Worm (Caenorhabditis elegans): ENCODE measurements around the gene spi-1.

Gene spi-1

DNA sequence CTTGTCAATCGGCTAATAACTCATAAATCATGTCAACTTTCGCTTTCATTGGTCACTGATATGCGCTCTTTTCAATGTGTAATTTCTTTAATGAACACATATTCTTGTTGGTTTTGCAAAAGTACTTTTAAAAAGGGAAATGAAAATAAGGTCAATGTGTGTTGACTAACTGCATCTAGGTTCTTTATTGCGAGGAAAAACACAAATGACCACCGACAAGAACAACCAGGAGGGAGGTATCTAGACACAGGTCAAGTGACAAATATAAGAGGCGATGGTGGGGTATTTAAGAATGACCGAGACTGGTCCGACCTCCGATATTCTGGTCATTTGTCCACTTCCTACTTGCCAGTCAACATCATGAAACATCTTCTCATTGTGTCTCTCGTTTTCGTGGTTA lies at the start of gene spi-1:
spi-1 (plus strand) TSS at position 178 of the 400 bp plus-strand sequence.
- peak; percentile 63 for TF ChIP-seq blmp-1 (tag; optimal IDR thresholded peaks at IDR 0.05)
- TF ChIP-seq pax-3 (tag; optimal IDR thresholded peaks at IDR 0.05) = no peak

DNA sequence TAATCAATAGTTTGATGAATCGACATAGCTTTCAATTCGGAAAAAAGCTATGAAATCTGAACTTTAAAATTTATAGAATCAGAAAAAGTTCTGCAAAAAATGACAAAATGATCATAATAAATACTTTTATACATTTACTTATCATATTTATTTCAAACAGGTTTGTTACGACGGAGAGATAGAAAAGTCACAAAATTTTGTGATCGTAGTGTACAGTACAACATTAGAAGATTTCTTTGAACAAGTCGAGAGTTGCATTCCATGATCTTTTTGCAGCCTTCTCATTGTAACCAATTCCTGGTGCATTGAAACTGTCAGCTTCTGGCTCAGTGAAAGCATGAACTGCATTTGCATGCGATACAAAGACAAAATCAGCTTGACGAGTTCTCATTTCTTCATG lies 39.9 kb upstream of the spi-1 start, which contains the start of gene D1022.3:
D1022.3 (minus strand) TSS at position 101 of the 400 bp plus-strand sequence.
- TF ChIP-seq ama-1 (optimal IDR thresholded peaks at IDR 0.05) (no peak), isw-1 (GFP tag; IDR thresholded peaks at IDR 0.05) (no peak), hpl-2 (GFP tag; optimal IDR thresholded peaks at IDR 0.05) (no peak), lin-39 (tag; optimal IDR thresholded peaks at IDR 0.05) (no peak), Y116A8C.19 (tag; optimal IDR thresholded peaks at IDR 0.05; ENCODE audit: borderline replicate concordance) (no peak), lir-3 (tag; optimal IDR thresholded peaks at IDR 0.05; ENCODE audit: poor library complexity) (no peak), C16A3.4 (tag; optimal IDR thresholded peaks at IDR 0.05) (no peak), nhr-90 (tag; optimal IDR thresholded peaks at IDR 0.05; ENCODE audit: poor library complexity) (no peak), ceh-88 (GFP tag; IDR thresholded peaks at IDR 0.05) (no peak)

ce11 chrII:7457210-7457609 lies 38.8 kb upstream of the spi-1 start, which contains the start of gene D1022.4:
Gene D1022.4, minus strand, starts transcription at chrII:7457292.
- TF ChIP-seq lin-39 (tag; optimal IDR thresholded peaks at IDR 0.05) (no peak), fkh-8 (tag; optimal IDR thresholded peaks at IDR 0.05) (no peak), nhr-84 (tag; optimal IDR thresholded peaks at IDR 0.05) (no peak), sup-37 (GFP tag; optimal IDR thresholded peaks at IDR 0.05) (no peak), isw-1 (GFP tag; IDR thresholded peaks at IDR 0.05) (no peak), ceh-82 (tag; optimal IDR thresholded peaks at IDR 0.05) (no peak), ceh-88 (GFP tag; IDR thresholded peaks at IDR 0.05) (no peak), nhr-11 (tag; optimal IDR thresholded peaks at IDR 0.05) (no peak), nhr-71 (tag; optimal IDR thresholded peaks at IDR 0.05) (no peak), egl-27 (tag; optimal IDR thresholded peaks at IDR 0.05) (no peak), C04F5.9 (tag; optimal IDR thresholded peaks at IDR 0.05) (no peak), efl-1 (optimal IDR thresholded peaks at IDR 0.05) (no peak), efl-1 (GFP tag; optimal IDR thresholded peaks at IDR 0.05 in 1 of 2) (peak in 1 of 2 experiments; percentile 3), hlh-17 (GFP tag; optimal IDR thresholded peaks at IDR 0.05; ENCODE audit: borderline replicate concordance) (no peak), nhr-85 (tag) (peak; percentile 60), ztf-11 (tag; optimal IDR thresholded peaks at IDR 0.05) (no peak), aha-1 (tag; optimal IDR thresholded peaks at IDR 0.05) (no peak), sptf-1 (tag; optimal IDR thresholded peaks at IDR 0.05) (no peak), lsy-2 (tag; optimal IDR thresholded peaks at IDR 0.05) (peak in 1 of 2 experiments; percentile 20), blmp-1 (tag; optimal IDR thresholded peaks at IDR 0.05) (peak; percentile 78), ceh-8 (GFP tag; optimal IDR thresholded peaks at IDR 0.05) (no peak), ceh-90 (tag; optimal IDR thresholded peaks at IDR 0.05) (no peak), nhr-20 (tag; optimal IDR thresholded peaks at IDR 0.05) (peak; percentile 33), tlp-1 (tag; optimal IDR thresholded peaks at IDR 0.05) (no peak), zag-1 (tag; optimal IDR thresholded peaks at IDR 0.05) (no peak), swsn-7 (tag; optimal IDR thresholded peaks at IDR 0.05) (no peak), unc-30 (tag; optimal IDR thresholded peaks at IDR 0.05) (no peak), zip-4 (GFP tag; optimal IDR thresholded peaks at IDR 0.05) (no peak), lin-35 (GFP tag; optimal IDR thresholded peaks at IDR 0.05) (peak in 1 of 2 experiments; percentile 49), skn-1 (tag; optimal IDR thresholded peaks at IDR 0.05) (no peak), elt-3 (tag; optimal IDR thresholded peaks at IDR 0.05) (peak in 2 of 6 experiments; percentile 10 to 13), F16B12.6 (tag; optimal IDR thresholded peaks at IDR 0.05) (no peak), ceh-63 (GFP tag; optimal IDR thresholded peaks at IDR 0.05) (no peak), lin-14 (GFP tag; optimal IDR thresholded peaks at IDR 0.05) (peak; percentile 47), hpl-2 (GFP tag; optimal IDR thresholded peaks at IDR 0.05) (no peak), ets-5 (GFP tag; IDR thresholded peaks at IDR 0.05) (no peak), rnt-1 (tag; optimal IDR thresholded peaks at IDR 0.05) (no peak), pag-3 (tag; optimal IDR thresholded peaks at IDR 0.05; ENCODE audit: borderline replicate concordance, insufficient read depth) (no peak), dsc-1 (tag; optimal IDR thresholded peaks at IDR 0.05) (no peak), unc-62 (GFP tag; optimal IDR thresholded peaks at IDR 0.05) (no peak), nhr-28 (tag; optimal IDR thresholded peaks at IDR 0.05) (no peak), efl-3 (GFP tag; optimal IDR thresholded peaks at IDR 0.05) (no peak), ztf-4 (tag; optimal IDR thresholded peaks at IDR 0.05) (no peak)

All from whole organism, L1 larva.